Worm (Caenorhabditis elegans): ENCODE measurements around the gene fem-2.

The fem-2 gene

ce11 chrIII:668303-668893 is 34.0 kb upstream of the fem-2 start, which contains the start of gene W02B3.3:
Gene W02B3.3 (minus strand): TSS chrIII:668433.
- peak; percentile 84 for TF ChIP-seq fkh-10 (GFP tag; optimal IDR thresholded peaks at IDR 0.05)
- TF ChIP-seq aly-2 (tag; optimal IDR thresholded peaks at IDR 0.05), result no peak
- TF ChIP-seq mdl-1 (tag; optimal IDR thresholded peaks at IDR 0.05), result peak; percentile 10 to 66
- 0 out of 2 replicates have a peak, but pooled peaks have one; percentile 27 for TF ChIP-seq pha-4 (GFP tag; IDR thresholded peaks at IDR 0.05)
- TF ChIP-seq pha-4 (tag; optimal IDR thresholded peaks at IDR 0.05), result no peak
- no peak for TF ChIP-seq ceh-62 (tag; optimal IDR thresholded peaks at IDR 0.05)
- no peak for TF ChIP-seq Y48G9A.11 (GFP tag; IDR thresholded peaks at IDR 0.05)
- peak; percentile 62 for TF ChIP-seq mes-2 (tag; optimal IDR thresholded peaks at IDR 0.05; ENCODE audit: poor library complexity, severe bottlenecking)
- TF ChIP-seq hif-1 (tag; optimal IDR thresholded peaks at IDR 0.05), result peak in 1 of 2 experiments; percentile 44
- no peak for TF ChIP-seq zfp-3 (GFP tag; conservative IDR thresholded peaks at IDR 0.05)
- peak; percentile 97 for TF ChIP-seq aha-1 (tag)
- peak; percentile 78 for TF ChIP-seq hmg-1.1 (GFP tag; IDR thresholded peaks at IDR 0.05)
- TF ChIP-seq mxl-3 (GFP tag; optimal IDR thresholded peaks at IDR 0.05), result peak; percentile 0
- TF ChIP-seq unc-62 (GFP tag; optimal IDR thresholded peaks at IDR 0.05 in 1 of 2), result peak in 1 of 2 experiments; percentile 94
- TF ChIP-seq unc-62 (tag; optimal IDR thresholded peaks at IDR 0.05), result no peak
- TF ChIP-seq rbr-2 (tag; optimal IDR thresholded peaks at IDR 0.05), result peak; percentile 78
- no peak for TF ChIP-seq madf-9 (GFP tag; conservative IDR thresholded peaks at IDR 0.05)
- TF ChIP-seq mep-1 (tag; optimal IDR thresholded peaks at IDR 0.05), result peak; percentile 79
- TF ChIP-seq set-16 (GFP tag; IDR thresholded peaks at IDR 0.05), result peak; percentile 59
- TF ChIP-seq F37D6.2 (tag; optimal IDR thresholded peaks at IDR 0.05), result peak; percentile 47
- peak; percentile 74 for TF ChIP-seq hlh-30 (tag; optimal IDR thresholded peaks at IDR 0.05; ENCODE audit: insufficient read depth)
- peak; percentile 57; the same call in 1 of the 2 replicates for TF ChIP-seq egl-43 (GFP tag; IDR thresholded peaks at IDR 0.05)
- TF ChIP-seq dmd-6 (GFP tag; IDR thresholded peaks at IDR 0.05), result peak; percentile 26; the same call in 1 of the 2 replicates
- peak; percentile 84 for TF ChIP-seq ctbp-1 (GFP tag; IDR thresholded peaks at IDR 0.05)
- peak; percentile 31 for TF ChIP-seq hlh-11 (tag; optimal IDR thresholded peaks at IDR 0.05)
- TF ChIP-seq zip-11 (GFP tag; IDR thresholded peaks at IDR 0.05), result no peak
- TF ChIP-seq lsy-2 (tag; optimal IDR thresholded peaks at IDR 0.05), result peak; percentile 34 to 73
- peak; percentile 23 for TF ChIP-seq nhr-11 (tag; optimal IDR thresholded peaks at IDR 0.05)

ce11 chrIII:665173-665757 is 30.8 kb upstream of the fem-2 start, which contains the start of gene C09F5.3:
Gene C09F5.3 (minus strand): TSS chrIII:665266.
- TF ChIP-seq zfp-3 (GFP tag; conservative IDR thresholded peaks at IDR 0.05), result no peak
- no peak for TF ChIP-seq dmd-9 (GFP tag; IDR thresholded peaks at IDR 0.05)
- no peak for TF ChIP-seq snpc-1.2 (GFP tag; IDR thresholded peaks at IDR 0.05)
- no peak for TF ChIP-seq ztf-7 (tag; optimal IDR thresholded peaks at IDR 0.05)
- TF ChIP-seq egl-43 (GFP tag; IDR thresholded peaks at IDR 0.05), result no peak
- TF ChIP-seq hlh-30 (tag; optimal IDR thresholded peaks at IDR 0.05; ENCODE audit: insufficient read depth), result no peak
- TF ChIP-seq R02D3.7 (tag; optimal IDR thresholded peaks at IDR 0.05), result no peak
- TF ChIP-seq mxl-3 (GFP tag; optimal IDR thresholded peaks at IDR 0.05), result no peak
- no peak for TF ChIP-seq pha-4 (GFP tag; IDR thresholded peaks at IDR 0.05)
- TF ChIP-seq pha-4 (tag; optimal IDR thresholded peaks at IDR 0.05), result no peak
- peak; percentile 66 for TF ChIP-seq aha-1 (tag)
- TF ChIP-seq ctbp-1 (GFP tag; IDR thresholded peaks at IDR 0.05), result no peak
- TF ChIP-seq Y105C5A.15 (GFP tag; IDR thresholded peaks at IDR 0.05), result no peak
- TF ChIP-seq set-16 (GFP tag; IDR thresholded peaks at IDR 0.05), result 0 out of 2 replicates have a peak, but pooled peaks have one; percentile 21
- no peak for TF ChIP-seq madf-5 (GFP tag; IDR thresholded peaks at IDR 0.05)
- no peak for TF ChIP-seq Y48G9A.11 (GFP tag; IDR thresholded peaks at IDR 0.05)
- TF ChIP-seq nhr-237 (tag; optimal IDR thresholded peaks at IDR 0.05), result no peak
- no peak for TF ChIP-seq nhr-41 (GFP tag; IDR thresholded peaks at IDR 0.05)
- no peak for TF ChIP-seq nhr-6 (tag; optimal IDR thresholded peaks at IDR 0.05)
- no peak for TF ChIP-seq nhr-111 (GFP tag; optimal IDR thresholded peaks at IDR 0.05)
- TF ChIP-seq dve-1 (tag; optimal IDR thresholded peaks at IDR 0.05; ENCODE audit: insufficient read depth), result no peak
- 0 out of 2 replicates have a peak, but pooled peaks have one; percentile 20 for TF ChIP-seq vab-7 (GFP tag; IDR thresholded peaks at IDR 0.05)
- TF ChIP-seq jun-1 (tag; optimal IDR thresholded peaks at IDR 0.05), result no peak

Data from whole organism, L4 larva.